Worm (Caenorhabditis elegans): ENCODE measurements around the gene cbn-1.

The cbn-1 gene

ce11 chrII:332419-332818 is at the start of gene cbn-1:
cbn-1 (minus strand) TSS chrII:332519.
- no peak for TF ChIP-seq him-1 (tag; optimal IDR thresholded peaks at IDR 0.05)
- TF ChIP-seq W03F9.2 (tag; optimal IDR thresholded peaks at IDR 0.05), result no peak
- no peak for TF ChIP-seq dao-5 (tag; optimal IDR thresholded peaks at IDR 0.05)

DNA sequence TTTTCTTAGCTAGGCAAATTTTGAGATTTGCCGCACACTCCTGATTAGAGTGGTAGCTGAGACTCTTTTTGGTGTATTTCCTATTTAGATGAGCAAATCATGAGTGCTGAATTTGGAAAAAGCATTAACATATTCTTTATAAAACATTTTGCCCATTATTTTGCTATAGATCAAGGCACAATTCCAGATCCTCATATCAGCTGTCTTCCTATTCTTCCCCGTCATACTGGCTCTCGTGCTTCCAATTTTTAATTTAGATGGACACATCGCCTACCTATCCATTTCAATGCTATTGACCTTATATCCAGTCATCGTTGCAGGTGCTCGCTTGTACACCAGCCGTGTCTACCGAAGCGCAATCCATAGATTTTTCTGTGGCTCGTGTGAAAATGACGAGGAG is 47.6 kb upstream of the cbn-1 start, which contains the start of gene C03H5.7:
Gene C03H5.7, plus strand, starts transcription at position 301 of the 400 bp plus-strand sequence.
- TF ChIP-seq dao-5 (tag; optimal IDR thresholded peaks at IDR 0.05) (no peak), him-1 (tag; optimal IDR thresholded peaks at IDR 0.05) (no peak)

DNA sequence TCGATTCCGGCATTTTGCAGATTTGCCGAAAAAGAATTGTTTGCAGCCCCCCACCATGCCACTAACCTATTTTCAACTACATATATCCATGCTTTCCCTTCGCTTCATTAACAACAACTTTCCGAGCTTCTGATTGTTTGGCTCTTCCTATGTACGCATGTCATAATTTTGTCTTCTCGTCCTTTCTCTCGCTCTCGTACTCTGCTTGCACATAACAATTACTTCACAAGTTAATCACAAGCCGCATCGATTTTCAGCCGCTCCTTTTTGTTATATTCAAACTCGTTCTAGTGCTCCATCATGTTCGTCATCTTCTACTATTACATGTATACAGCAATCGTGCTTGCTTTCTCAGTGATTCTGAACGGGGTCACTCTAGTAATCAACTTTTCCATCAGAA is 46.0 kb upstream of the cbn-1 start, which contains the start of gene C03H5.9:
Gene C03H5.9, plus strand, starts transcription at position 301 of the 400 bp plus-strand sequence.
- TF ChIP-seq dao-5 (tag; optimal IDR thresholded peaks at IDR 0.05) (no peak), him-1 (tag; optimal IDR thresholded peaks at IDR 0.05) (no peak), W03F9.2 (tag; optimal IDR thresholded peaks at IDR 0.05) (no peak)

DNA sequence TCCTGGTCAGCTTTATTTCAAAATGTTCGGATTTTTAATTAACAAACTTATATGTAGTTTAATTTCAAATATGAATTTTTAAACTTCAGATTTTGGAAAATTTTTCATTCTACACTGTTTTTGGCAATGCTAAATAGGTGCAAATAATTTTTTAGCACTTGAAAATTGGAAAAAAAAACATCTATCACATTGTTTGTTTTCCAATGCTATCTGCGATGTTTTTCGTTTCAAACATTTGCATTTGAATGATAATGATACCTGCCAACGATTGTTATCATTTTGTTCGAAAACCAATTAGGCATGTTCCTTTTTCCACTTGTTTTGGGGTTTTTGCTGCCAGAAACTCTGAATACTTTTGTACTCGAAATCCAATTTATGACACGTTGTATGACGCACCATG is 42.6 kb upstream of the cbn-1 start, which contains the start of gene C03H5.4:
Gene C03H5.4, plus strand, starts transcription at position 301 of the 400 bp plus-strand sequence.
- no peak for TF ChIP-seq him-1 (tag; optimal IDR thresholded peaks at IDR 0.05)
- TF ChIP-seq dao-5 (tag; optimal IDR thresholded peaks at IDR 0.05), result no peak
- TF ChIP-seq W03F9.2 (tag; optimal IDR thresholded peaks at IDR 0.05), result no peak

ce11 chrII:372235-372634 is 39.9 kb upstream of the cbn-1 start:
- TF ChIP-seq him-1 (tag; optimal IDR thresholded peaks at IDR 0.05), result no peak
- no peak for TF ChIP-seq dao-5 (tag; optimal IDR thresholded peaks at IDR 0.05)
- no peak for TF ChIP-seq W03F9.2 (tag; optimal IDR thresholded peaks at IDR 0.05)

ce11 chrII:371549-371948 is 39.2 kb upstream of the cbn-1 start:
- TF ChIP-seq him-1 (tag; optimal IDR thresholded peaks at IDR 0.05), result no peak
- no peak for TF ChIP-seq W03F9.2 (tag; optimal IDR thresholded peaks at IDR 0.05)
- TF ChIP-seq dao-5 (tag; optimal IDR thresholded peaks at IDR 0.05), result no peak

DNA sequence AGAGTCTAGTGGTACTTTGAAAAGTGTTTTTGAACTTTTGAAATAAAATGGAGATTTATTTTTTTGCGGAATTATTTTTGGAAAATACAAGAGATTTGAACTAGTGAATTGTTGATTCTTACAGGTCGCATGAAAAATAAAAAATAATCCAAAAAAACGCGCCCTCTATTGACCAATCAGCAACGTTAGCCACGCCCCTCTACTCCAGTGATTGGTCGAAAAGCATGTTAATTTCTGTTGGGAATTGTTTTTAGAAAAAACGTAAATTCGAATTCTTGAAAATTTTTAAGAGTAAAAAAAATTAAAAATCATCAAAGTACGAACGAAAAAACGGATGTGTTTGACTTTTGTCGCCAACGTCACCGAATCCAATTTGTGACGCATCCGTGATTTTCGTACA is 38.1 kb upstream of the cbn-1 start:
- TF ChIP-seq W03F9.2 (tag; optimal IDR thresholded peaks at IDR 0.05) (no peak), dao-5 (tag; optimal IDR thresholded peaks at IDR 0.05) (no peak), him-1 (tag; optimal IDR thresholded peaks at IDR 0.05) (no peak)

DNA sequence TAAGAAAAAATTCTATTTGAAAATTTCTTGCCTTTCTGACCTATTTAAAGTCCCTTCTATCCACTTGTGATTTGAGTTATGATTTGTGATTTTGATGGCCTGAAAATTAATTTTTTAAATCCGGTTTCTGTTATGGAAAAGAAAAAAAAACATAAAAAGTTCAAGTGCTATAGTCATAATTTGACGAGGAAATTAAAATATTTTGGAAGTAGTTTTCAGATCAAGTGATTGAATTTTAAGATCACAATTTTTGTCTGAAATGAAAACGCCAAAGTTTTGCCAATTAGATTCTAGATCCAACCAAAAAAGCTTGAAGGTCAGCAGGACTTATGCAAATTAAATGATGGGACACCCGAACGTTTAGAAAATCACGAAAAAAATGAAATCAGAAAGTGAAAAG is 35.1 kb upstream of the cbn-1 start, which contains the start of gene ptr-3:
Gene ptr-3, minus strand, starts transcription at position 101 of the 400 bp plus-strand sequence.
- TF ChIP-seq dao-5 (tag; optimal IDR thresholded peaks at IDR 0.05) (no peak), him-1 (tag; optimal IDR thresholded peaks at IDR 0.05) (no peak), W03F9.2 (tag; optimal IDR thresholded peaks at IDR 0.05) (no peak)

- TF ChIP-seq W03F9.2 (tag; optimal IDR thresholded peaks at IDR 0.05), result no peak
- no peak for TF ChIP-seq him-1 (tag; optimal IDR thresholded peaks at IDR 0.05)
- no peak for TF ChIP-seq dao-5 (tag; optimal IDR thresholded peaks at IDR 0.05)
Observed at ce11 chrII:356969-357368, 24.6 kb upstream of the cbn-1 start, which contains the start of gene dmsr-4. dmsr-4 (minus strand) TSS chrII:357069.

DNA sequence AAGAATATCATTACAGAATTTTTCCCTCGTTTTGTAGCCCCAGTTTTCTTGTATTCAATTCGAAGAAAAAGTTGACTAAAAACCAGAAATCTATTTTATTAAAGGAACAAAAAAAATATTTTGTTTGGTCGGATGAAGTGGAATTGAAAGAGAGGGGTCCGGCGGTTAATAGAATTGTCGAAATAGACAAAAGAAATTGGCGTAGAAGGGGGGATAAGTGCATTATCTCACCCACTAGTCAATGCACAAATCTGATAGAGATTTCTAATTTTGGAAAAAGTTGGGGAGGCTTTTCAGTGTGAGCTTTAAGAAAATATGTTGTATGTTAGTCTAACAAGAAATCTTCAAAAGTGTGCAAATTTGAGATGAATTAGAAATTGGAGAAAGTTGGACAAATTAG is 22.2 kb upstream of the cbn-1 start:
- no peak for TF ChIP-seq dao-5 (tag; optimal IDR thresholded peaks at IDR 0.05)
- no peak for TF ChIP-seq W03F9.2 (tag; optimal IDR thresholded peaks at IDR 0.05)
- no peak for TF ChIP-seq him-1 (tag; optimal IDR thresholded peaks at IDR 0.05)

ce11 chrII:349749-350148 is 17.4 kb upstream of the cbn-1 start:
- TF ChIP-seq him-1 (tag; optimal IDR thresholded peaks at IDR 0.05), result no peak
- no peak for TF ChIP-seq W03F9.2 (tag; optimal IDR thresholded peaks at IDR 0.05)
- TF ChIP-seq dao-5 (tag; optimal IDR thresholded peaks at IDR 0.05), result no peak

ce11 chrII:347734-348133 is 15.4 kb upstream of the cbn-1 start, which contains the start of gene D1069.3:
D1069.3 (minus strand) TSS chrII:347891.
- no peak for TF ChIP-seq W03F9.2 (tag; optimal IDR thresholded peaks at IDR 0.05)
- TF ChIP-seq him-1 (tag; optimal IDR thresholded peaks at IDR 0.05), result no peak
- TF ChIP-seq dao-5 (tag; optimal IDR thresholded peaks at IDR 0.05), result no peak

DNA sequence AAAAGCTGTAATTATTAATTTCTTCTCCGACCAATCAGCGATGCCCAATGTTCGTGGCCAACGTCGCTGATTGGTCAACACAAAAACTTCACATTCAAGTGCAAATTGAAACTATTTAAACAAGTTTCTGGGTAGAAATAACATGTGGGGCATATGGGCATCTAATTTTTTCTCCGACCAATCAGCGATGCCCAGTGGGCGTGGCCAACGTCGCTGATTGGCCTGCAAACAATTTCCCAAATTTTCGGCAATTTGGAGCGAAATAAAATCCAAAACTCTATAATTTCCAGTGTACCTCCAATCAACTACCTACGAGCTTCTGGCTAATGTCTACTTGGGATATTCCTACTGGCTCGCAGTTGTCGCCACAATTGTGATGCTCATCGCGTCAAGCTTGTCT is 9.0 kb upstream of the cbn-1 start:
- TF ChIP-seq W03F9.2 (tag; optimal IDR thresholded peaks at IDR 0.05), result no peak
- TF ChIP-seq dao-5 (tag; optimal IDR thresholded peaks at IDR 0.05), result no peak
- TF ChIP-seq him-1 (tag; optimal IDR thresholded peaks at IDR 0.05), result no peak

DNA sequence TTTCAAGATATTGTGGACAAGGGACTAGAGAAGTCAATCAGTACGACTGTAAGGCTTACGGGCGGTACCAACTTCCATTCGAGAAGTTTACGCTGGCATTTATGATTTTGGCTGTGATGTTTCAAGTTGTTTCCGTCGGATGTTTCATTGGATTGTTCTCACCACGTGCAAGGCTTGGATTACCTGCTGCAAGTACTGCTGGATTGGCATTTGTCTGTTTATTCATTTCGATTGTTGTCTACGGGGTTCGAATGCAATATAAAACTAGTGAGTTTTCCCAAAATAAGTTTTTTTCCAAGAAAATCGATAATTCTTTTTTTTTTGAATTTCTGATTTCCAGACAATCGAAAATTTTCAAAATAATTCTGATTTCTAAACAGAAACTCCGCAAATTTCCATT is 8.4 kb upstream of the cbn-1 start:
- TF ChIP-seq W03F9.2 (tag; optimal IDR thresholded peaks at IDR 0.05), result no peak
- no peak for TF ChIP-seq dao-5 (tag; optimal IDR thresholded peaks at IDR 0.05)
- TF ChIP-seq him-1 (tag; optimal IDR thresholded peaks at IDR 0.05), result no peak

DNA sequence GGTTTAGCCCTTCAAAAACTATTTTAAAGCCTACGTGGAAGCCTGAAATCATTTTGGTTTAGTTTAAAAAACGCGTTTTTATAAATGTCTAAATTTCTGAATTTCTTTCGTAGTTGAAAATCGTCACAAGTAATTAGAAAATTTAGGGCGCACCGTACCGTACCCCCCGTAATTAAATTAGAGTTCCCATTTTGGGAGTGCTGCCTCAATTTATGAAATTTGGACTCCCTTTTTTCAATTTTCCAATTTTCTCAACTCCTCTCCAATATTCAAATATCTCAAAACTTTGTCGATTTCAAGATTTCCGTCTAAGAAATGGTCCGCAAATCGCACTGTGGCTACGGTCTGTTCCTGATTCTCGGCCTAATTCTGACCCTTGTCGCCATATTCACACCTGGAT is 7.9 kb upstream of the cbn-1 start, which contains the start of gene clc-31:
Gene clc-31, plus strand, starts transcription at position 301 of the 400 bp plus-strand sequence.
- TF ChIP-seq W03F9.2 (tag; optimal IDR thresholded peaks at IDR 0.05) (no peak), him-1 (tag; optimal IDR thresholded peaks at IDR 0.05) (no peak), dao-5 (tag; optimal IDR thresholded peaks at IDR 0.05) (no peak)
